Worm (Caenorhabditis elegans): ENCODE measurements around the gene F43C1.5.

F43C1.5 gene

ce11 chrIII:4271059-4271458, 42.1 kb downstream of the F43C1.5 start:
- TF ChIP-seq lsy-2 (tag; optimal IDR thresholded peaks at IDR 0.05), result no peak
- no peak for TF ChIP-seq unc-62 (GFP tag; optimal IDR thresholded peaks at IDR 0.05)
- TF ChIP-seq nhr-2 (tag; optimal IDR thresholded peaks at IDR 0.05), result no peak
- no peak for TF ChIP-seq flh-1 (GFP tag; optimal IDR thresholded peaks at IDR 0.05)
- no peak for TF ChIP-seq drap-1 (GFP tag; optimal IDR thresholded peaks at IDR 0.05)
- no peak for TF ChIP-seq lin-32 (GFP tag; optimal IDR thresholded peaks at IDR 0.05)
- no peak for TF ChIP-seq sem-2 (GFP tag; optimal IDR thresholded peaks at IDR 0.05)
- no peak for TF ChIP-seq ceh-83 (GFP tag; optimal IDR thresholded peaks at IDR 0.05)
- no peak for TF ChIP-seq pha-4 (tag; optimal IDR thresholded peaks at IDR 0.05)
- TF ChIP-seq ceh-39 (tag; optimal IDR thresholded peaks at IDR 0.05), result no peak
- no peak for TF ChIP-seq tbx-8 (GFP tag; optimal IDR thresholded peaks at IDR 0.05)
- TF ChIP-seq sptf-1 (tag; optimal IDR thresholded peaks at IDR 0.05), result no peak
- TF ChIP-seq ztf-11 (tag; optimal IDR thresholded peaks at IDR 0.05), result no peak
- no peak for TF ChIP-seq hlh-1 (tag; optimal IDR thresholded peaks at IDR 0.05)

ce11 chrIII:4272864-4273263, 43.9 kb downstream of the F43C1.5 start:
- TF ChIP-seq ceh-39 (tag; optimal IDR thresholded peaks at IDR 0.05), result peak; percentile 25
- peak; percentile 81 for TF ChIP-seq nhr-2 (tag; optimal IDR thresholded peaks at IDR 0.05)
- TF ChIP-seq unc-62 (GFP tag; optimal IDR thresholded peaks at IDR 0.05), result peak; percentile 61
- TF ChIP-seq lsy-2 (tag; optimal IDR thresholded peaks at IDR 0.05), result no peak
- TF ChIP-seq elt-3 (tag; optimal IDR thresholded peaks at IDR 0.05), result no peak
- peak; percentile 50 for TF ChIP-seq ztf-11 (tag; optimal IDR thresholded peaks at IDR 0.05)
- peak; percentile 63 for TF ChIP-seq mls-2 (tag; optimal IDR thresholded peaks at IDR 0.05)
- no peak for TF ChIP-seq unc-39 (tag; optimal IDR thresholded peaks at IDR 0.05)
- TF ChIP-seq pha-4 (tag; optimal IDR thresholded peaks at IDR 0.05), result no peak
- peak; percentile 74 for TF ChIP-seq zip-8 (tag; optimal IDR thresholded peaks at IDR 0.05)
- peak; percentile 37 for TF ChIP-seq cnd-1 (tag; optimal IDR thresholded peaks at IDR 0.05)
- no peak for TF ChIP-seq M03D4.4 (tag; optimal IDR thresholded peaks at IDR 0.05)
- TF ChIP-seq drap-1 (GFP tag; optimal IDR thresholded peaks at IDR 0.05), result no peak
- peak; percentile 25 for TF ChIP-seq ceh-43 (GFP tag; optimal IDR thresholded peaks at IDR 0.05)
- no peak for TF ChIP-seq ces-1 (GFP tag; optimal IDR thresholded peaks at IDR 0.05)
- TF ChIP-seq bed-3 (GFP tag; optimal IDR thresholded peaks at IDR 0.05), result no peak
- TF ChIP-seq sem-2 (GFP tag; optimal IDR thresholded peaks at IDR 0.05), result no peak
- TF ChIP-seq lin-32 (GFP tag; optimal IDR thresholded peaks at IDR 0.05), result no peak
- peak; percentile 8 for TF ChIP-seq sptf-1 (tag; optimal IDR thresholded peaks at IDR 0.05)

ce11 chrIII:4274524-4274923, 45.6 kb downstream of the F43C1.5 start:
- TF ChIP-seq nhr-2 (tag; optimal IDR thresholded peaks at IDR 0.05) (peak; percentile 81), hlh-1 (tag; optimal IDR thresholded peaks at IDR 0.05) (peak; percentile 77), mep-1 (tag; optimal IDR thresholded peaks at IDR 0.05) (peak; percentile 56), elt-1 (tag; optimal IDR thresholded peaks at IDR 0.05; ENCODE audit: borderline replicate concordance, insufficient read depth) (peak; percentile 16), M03D4.4 (tag; optimal IDR thresholded peaks at IDR 0.05) (peak; percentile 14), sem-2 (GFP tag; optimal IDR thresholded peaks at IDR 0.05) (no peak), cnd-1 (tag; optimal IDR thresholded peaks at IDR 0.05) (peak; percentile 56), lin-32 (GFP tag; optimal IDR thresholded peaks at IDR 0.05) (no peak), ceh-39 (tag; optimal IDR thresholded peaks at IDR 0.05) (peak; percentile 43)

- TF ChIP-seq pha-4 (tag; optimal IDR thresholded peaks at IDR 0.05), result no peak
- no peak for TF ChIP-seq mep-1 (tag; optimal IDR thresholded peaks at IDR 0.05)
- no peak for TF ChIP-seq zip-8 (tag; optimal IDR thresholded peaks at IDR 0.05)
- TF ChIP-seq mab-5 (tag; optimal IDR thresholded peaks at IDR 0.05), result no peak
- TF ChIP-seq lin-13 (tag; optimal IDR thresholded peaks at IDR 0.05), result no peak
- TF ChIP-seq mls-2 (tag; optimal IDR thresholded peaks at IDR 0.05), result no peak
- no peak for TF ChIP-seq blmp-1 (tag; optimal IDR thresholded peaks at IDR 0.05)
- no peak for TF ChIP-seq snpc-4 (tag; optimal IDR thresholded peaks at IDR 0.05)
- TF ChIP-seq ceh-39 (tag; optimal IDR thresholded peaks at IDR 0.05), result no peak
- no peak for TF ChIP-seq unc-39 (tag; optimal IDR thresholded peaks at IDR 0.05)
- TF ChIP-seq flh-1 (GFP tag; optimal IDR thresholded peaks at IDR 0.05), result no peak
- TF ChIP-seq hlh-1 (tag; optimal IDR thresholded peaks at IDR 0.05), result no peak
- no peak for TF ChIP-seq ceh-43 (GFP tag; optimal IDR thresholded peaks at IDR 0.05)
- TF ChIP-seq nhr-2 (tag; optimal IDR thresholded peaks at IDR 0.05), result no peak
Measured at ce11 chrIII:4275704-4276103, 46.8 kb downstream of the F43C1.5 start.

- TF ChIP-seq ceh-83 (GFP tag; optimal IDR thresholded peaks at IDR 0.05) (peak; percentile 71), snpc-4 (tag; optimal IDR thresholded peaks at IDR 0.05) (no peak), nhr-237 (tag; optimal IDR thresholded peaks at IDR 0.05) (no peak)
Measured at ce11 chrIII:4276277-4276676, 47.3 kb downstream of the F43C1.5 start.

Data from whole organism, mixed stage, embryonic.